Worm (Caenorhabditis elegans) whole organism, L4 larva: ENCODE results near the gene C03F11.4.
A peak's percentile ranks its signal among the peaks of the same experiment; 100 is the strongest.

ENCODE experiments used
- F10B5.3 ChIP-seq: sonication (generic microtip); optimal IDR thresholded peaks from 2 replicates; lab custom pipeline; 2016; ENCODE audit warnings: mild to moderate bottlenecking, missing genetic modification characterization, missing compliant biosample characterization
- R02D3.7 ChIP-seq: fragments of 150-350 bp; sonication (generic microtip); optimal IDR thresholded peaks from 3 replicates; lab custom pipeline; 2014; ENCODE audit warnings: missing biosample characterization, missing genetic modification characterization
- T20F7.1 ChIP-seq: fragments of 200-800 bp; sonication (Bioruptor generic); optimal IDR thresholded peaks from 2 replicates; lab custom pipeline; 2018; ENCODE audit warnings: mild to moderate bottlenecking, missing genetic modification characterization, missing compliant biosample characterization
- attf-4 ChIP-seq: sonication (generic microtip); optimal IDR thresholded peaks from 3 replicates; lab custom pipeline; 2017; ENCODE audit warnings: missing biosample characterization, missing genetic modification characterization
- ceh-20 ChIP-seq: fragments of 200-800 bp; sonication (Bioruptor generic); IDR thresholded peaks from 2 replicates; pipeline ENCODE4 v1.3.6; 2022; ENCODE audit warnings: missing genetic modification reagents, missing genetic modification characterization, missing compliant biosample characterization
- ceh-28 ChIP-seq: fragments of 150-350 bp; optimal IDR thresholded peaks from 2 replicates; lab custom pipeline; 2014; ENCODE audit warnings: missing biosample characterization, missing genetic modification reagents, missing genetic modification characterization
- ceh-32 ChIP-seq: sonication (generic microtip); optimal IDR thresholded peaks from 2 replicates; lab custom pipeline; 2016; ENCODE audit warnings: mild to moderate bottlenecking, missing genetic modification characterization, missing compliant biosample characterization; ENCODE audit not compliant: poor library complexity
- ceh-62 ChIP-seq: sonication (generic microtip); optimal IDR thresholded peaks from 2 replicates; lab custom pipeline; 2017; ENCODE audit warnings: missing biosample characterization, missing genetic modification characterization
- ces-1 ChIP-seq: fragments of 150-350 bp; sonication (generic microtip); optimal IDR thresholded peaks from 4 replicates; lab custom pipeline; 2014; ENCODE audit warnings: missing biosample characterization, missing genetic modification reagents, missing genetic modification characterization
- cey-2 ChIP-seq: sonication (generic microtip); optimal IDR thresholded peaks from 3 replicates; lab custom pipeline; 2017; ENCODE audit warnings: missing genetic modification characterization, mild to moderate bottlenecking, missing compliant biosample characterization, antibody characterized with exemption, borderline replicate concordance; ENCODE audit not compliant: insufficient read depth
- daf-16 ChIP-seq, 3 experiments: sonication (generic microtip); optimal IDR thresholded peaks; 2 replicates each; lab custom pipeline; 2016 to 2017; ENCODE audit warnings: missing genetic modification characterization in 3 of 3, missing genetic modification reagents in 3 of 3, mild to moderate bottlenecking in 2 of 3, missing compliant biosample characterization in 2 of 3, missing biosample characterization in 1 of 3, moderate library complexity in 1 of 3
- dmd-6 ChIP-seq: fragments of 200-800 bp; sonication (Bioruptor generic); IDR thresholded peaks from 2 replicates; pipeline ENCODE4 v1.3.6; 2022; ENCODE audit warnings: missing genetic modification reagents, missing genetic modification characterization, missing compliant biosample characterization
- dmd-9 ChIP-seq: fragments of 200-800 bp; sonication (Bioruptor generic); IDR thresholded peaks from 2 replicates; pipeline ENCODE4 v1.3.6; 2022; ENCODE audit warnings: missing genetic modification reagents, missing genetic modification characterization, missing compliant biosample characterization
- fos-1 ChIP-seq: fragments of 150-350 bp; optimal IDR thresholded peaks from 2 replicates; lab custom pipeline; 2014; ENCODE audit warnings: missing biosample characterization, missing genetic modification characterization
- hlh-11 ChIP-seq: fragments of 200-800 bp; sonication (Bioruptor generic); optimal IDR thresholded peaks from 2 replicates; lab custom pipeline; 2018; ENCODE audit warnings: mild to moderate bottlenecking, missing genetic modification characterization, missing compliant biosample characterization
- hlh-30 ChIP-seq: sonication (generic microtip); optimal IDR thresholded peaks from 2 replicates; lab custom pipeline; 2017; ENCODE audit warnings: antibody characterized with exemption, mild to moderate bottlenecking, missing genetic modification characterization, missing compliant biosample characterization; ENCODE audit not compliant: insufficient read depth
- mep-1 ChIP-seq: fragments of 150-350 bp; sonication (generic microtip); optimal IDR thresholded peaks from 3 replicates; lab custom pipeline; 2014; ENCODE audit warnings: missing biosample characterization, missing genetic modification characterization
- mes-2 ChIP-seq: sonication (generic microtip); optimal IDR thresholded peaks from 2 replicates; lab custom pipeline; 2016; ENCODE audit warnings: missing genotype, mild to moderate bottlenecking, missing genetic modification characterization, missing compliant biosample characterization; ENCODE audit not compliant: poor library complexity, severe bottlenecking
- mxl-2 ChIP-seq: fragments of 200-800 bp; sonication (Bioruptor generic); conservative IDR thresholded peaks from 2 replicates; pipeline ENCODE4 v1.3.6; 2022; ENCODE audit warnings: missing genetic modification reagents, missing genetic modification characterization, missing compliant biosample characterization
- mxl-3 ChIP-seq: fragments of 200-800 bp; sonication (Bioruptor generic); optimal IDR thresholded peaks from 2 replicates; lab custom pipeline; 2018; ENCODE audit warnings: mild to moderate bottlenecking, missing genetic modification characterization, missing compliant biosample characterization
- nhr-25 ChIP-seq: sonication (generic microtip); optimal IDR thresholded peaks from 2 replicates; lab custom pipeline; 2017; ENCODE audit warnings: missing genetic modification characterization, mild to moderate bottlenecking, missing compliant biosample characterization, antibody characterized with exemption, moderate library complexity, borderline replicate concordance; ENCODE audit not compliant: insufficient read depth
- nhr-28 ChIP-seq: fragments of 150-350 bp; optimal IDR thresholded peaks from 2 replicates; lab custom pipeline; 2014; ENCODE audit warnings: missing biosample characterization, missing genetic modification characterization
- nhr-48 ChIP-seq: sonication (generic microtip); optimal IDR thresholded peaks from 2 replicates; lab custom pipeline; 2016; ENCODE audit warnings: mild to moderate bottlenecking, missing genetic modification characterization, missing compliant biosample characterization
- pha-4 ChIP-seq, 2 experiments: fragments of 150-350 bp in 1 of 2; fragments of 200-800 bp in 1 of 2; sonication (Bioruptor generic) in 1 of 2; IDR thresholded peaks in 1 of 2; optimal IDR thresholded peaks in 1 of 2; 2 replicates each; pipeline versions ENCODE4 v1.3.6 to Lab custom; 2014 to 2022; ENCODE audit warnings: missing genetic modification characterization in 2 of 2, missing genetic modification reagents in 2 of 2, missing biosample characterization in 1 of 2, missing compliant biosample characterization in 1 of 2
- pqm-1 ChIP-seq: sonication (generic microtip); optimal IDR thresholded peaks from 2 replicates; lab custom pipeline; 2017; ENCODE audit warnings: missing biosample characterization, missing genetic modification characterization
- snpc-1.2 ChIP-seq: fragments of 200-800 bp; sonication (Bioruptor generic); IDR thresholded peaks from 2 replicates; pipeline ENCODE4 v1.3.6; 2022; ENCODE audit warnings: missing genetic modification reagents, missing genetic modification characterization, missing compliant biosample characterization
- snpc-4 ChIP-seq: fragments of 150-350 bp; optimal IDR thresholded peaks from 2 replicates; lab custom pipeline; 2014; ENCODE audit warnings: missing biosample characterization, missing genetic modification characterization
- spr-1 ChIP-seq: sonication (generic microtip); optimal IDR thresholded peaks from 2 replicates; lab custom pipeline; 2016; ENCODE audit warnings: mild to moderate bottlenecking, missing genetic modification characterization, missing compliant biosample characterization
- spr-3 ChIP-seq: fragments of 200-800 bp; sonication (Bioruptor generic); optimal IDR thresholded peaks from 2 replicates; lab custom pipeline; 2018; ENCODE audit warnings: mild to moderate bottlenecking, missing genetic modification characterization, missing compliant biosample characterization
- tra-1 ChIP-seq: fragments of 200-800 bp; sonication (Bioruptor generic); IDR thresholded peaks from 2 replicates; pipeline ENCODE4 v1.3.6; 2022; ENCODE audit warnings: missing genetic modification reagents, missing genetic modification characterization, missing compliant biosample characterization
- unc-130 ChIP-seq: sonication (generic microtip); optimal IDR thresholded peaks from 2 replicates; lab custom pipeline; 2016; ENCODE audit warnings: missing genetic modification reagents, missing genetic modification characterization, missing compliant biosample characterization
- unc-39 ChIP-seq: sonication (generic microtip); optimal IDR thresholded peaks from 2 replicates; lab custom pipeline; 2017; ENCODE audit warnings: missing biosample characterization, missing genetic modification characterization
- unc-62 ChIP-seq, 3 experiments: fragments of 150-350 bp in 1 of 3; sonication (generic microtip); optimal IDR thresholded peaks in 2 of 3; peaks in 1 of 3; 1 replicate in 1 of 3; 2 replicates in 2 of 3; lab custom pipeline; 2014 to 2017; ENCODE audit warnings: missing biosample characterization in 3 of 3, missing genetic modification characterization in 3 of 3, missing genetic modification reagents in 3 of 3, missing genotype in 1 of 3
- vab-7 ChIP-seq: fragments of 200-800 bp; sonication (Bioruptor generic); IDR thresholded peaks from 2 replicates; pipeline ENCODE4 v1.3.6; 2022; ENCODE audit warnings: missing genetic modification reagents, missing genetic modification characterization, missing compliant biosample characterization
- zip-11 ChIP-seq: fragments of 200-800 bp; sonication (Bioruptor generic); IDR thresholded peaks from 2 replicates; pipeline ENCODE4 v1.3.6; 2022; ENCODE audit warnings: missing genetic modification characterization, missing compliant biosample characterization
- zip-2 ChIP-seq: fragments of 150-350 bp; optimal IDR thresholded peaks from 2 replicates; lab custom pipeline; 2014; ENCODE audit warnings: missing biosample characterization, missing genetic modification characterization
- ztf-7 ChIP-seq: fragments of 150-350 bp; optimal IDR thresholded peaks from 2 replicates; lab custom pipeline; 2014; ENCODE audit warnings: missing biosample characterization, missing genetic modification characterization

C03F11.4 gene

DNA sequence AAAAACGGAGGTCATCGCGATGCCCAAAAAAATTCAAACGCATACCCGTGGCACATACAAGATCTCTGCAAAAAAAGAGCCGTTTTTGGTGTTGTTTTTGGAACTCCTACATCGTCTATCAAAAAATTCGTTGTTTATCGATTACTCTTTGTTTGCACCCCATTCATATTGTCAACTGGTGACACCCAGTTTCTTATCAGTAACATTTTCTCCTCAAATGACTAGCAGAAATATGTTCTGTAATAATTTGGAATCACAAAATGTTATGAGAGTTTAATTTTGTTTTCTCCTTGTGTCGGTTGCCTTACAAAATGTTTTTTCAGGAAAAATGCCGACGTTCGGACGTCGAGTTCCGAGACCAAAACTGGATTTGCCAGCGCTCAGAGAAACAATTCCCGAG is 31.5 kb downstream of the C03F11.4 start, which contains the start of gene sek-4:
TSS of gene sek-4 (plus strand) at position 318 of the 400 bp plus-strand sequence.
- TF ChIP-seq snpc-4 (tag; lab: Kevin White, UChicago) (no peak), snpc-1.2 (GFP tag; lab: Robert Waterston, UW) (no peak), daf-16 (GFP tag; optimal IDR thresholded peaks at IDR 0.05; lab: Kevin White, UChicago) (no peak), daf-16 (tag; optimal IDR thresholded peaks at IDR 0.05; lab: Kevin White, UChicago) (peak; percentile 91), attf-4 (no peak), R02D3.7 (tag; lab: Kevin White, UChicago) (no peak), nhr-48 (tag; lab: Kevin White, UChicago) (no peak), cey-2 (tag; lab: Kevin White, UChicago) (no peak), ceh-32 (tag; lab: Kevin White, UChicago) (no peak), ztf-7 (tag; lab: Kevin White, UChicago) (no peak), ceh-28 (tag; lab: Kevin White, UChicago) (no peak), dmd-6 (GFP tag; lab: Robert Waterston, UW) (peak; percentile 33; the same call in 1 of the 2 replicates), ceh-62 (tag; lab: Kevin White, UChicago) (no peak), ces-1 (GFP tag; lab: Kevin White, UChicago) (no peak), T20F7.1 (GFP tag; lab: Kevin White, UChicago) (no peak), unc-130 (GFP tag; lab: Kevin White, UChicago) (no peak), unc-39 (tag; lab: Kevin White, UChicago) (no peak), nhr-25 (tag; lab: Kevin White, UChicago) (no peak), pqm-1 (tag; lab: Kevin White, UChicago) (peak; percentile 52), nhr-28 (tag; lab: Kevin White, UChicago) (peak; percentile 45), hlh-30 (no peak), tra-1 (GFP tag; lab: Robert Waterston, UW) (no peak), spr-3 (no peak), fos-1 (no peak), hlh-11 (no peak), pha-4 (GFP tag; IDR thresholded peaks at IDR 0.05; lab: Robert Waterston, UW) (no peak), pha-4 (tag; optimal IDR thresholded peaks at IDR 0.05; lab: Kevin White, UChicago) (no peak), mxl-3 (GFP tag; lab: Kevin White, UChicago) (no peak), ceh-20 (GFP tag; lab: Robert Waterston, UW) (no peak), vab-7 (GFP tag; lab: Robert Waterston, UW) (no peak)

ce11 chrX:5373597-5373996 is 32.6 kb downstream of the C03F11.4 start:
- TF ChIP-seq unc-62 (GFP tag; optimal IDR thresholded peaks at IDR 0.05 in 1 of 2; lab: Kevin White, UChicago), result peak in 1 of 2 experiments; percentile 95
- no peak for TF ChIP-seq unc-62 (tag; optimal IDR thresholded peaks at IDR 0.05; lab: Kevin White, UChicago)
- no peak for TF ChIP-seq zip-2 (tag; lab: Kevin White, UChicago)
- TF ChIP-seq spr-1 (tag; lab: Kevin White, UChicago), result no peak

- TF ChIP-seq mep-1 (no peak), fos-1 (no peak), mxl-2 (no peak), mes-2 (tag; lab: Kevin White, UChicago) (no peak), F10B5.3 (tag; lab: Kevin White, UChicago) (no peak), dmd-9 (GFP tag; lab: Robert Waterston, UW) (no peak), zip-11 (GFP tag; lab: Robert Waterston, UW) (no peak)
These were observed 33.6 kb downstream of the C03F11.4 start, which contains the start of gene F35C8.8 for ce11 chrX:5372638-5373037. Gene F35C8.8 (minus strand): TSS chrX:5372639.
